Fruit fly (Drosophila melanogaster): ENCODE measurements around the gene CG42717.

Gene CG42717

DNA sequence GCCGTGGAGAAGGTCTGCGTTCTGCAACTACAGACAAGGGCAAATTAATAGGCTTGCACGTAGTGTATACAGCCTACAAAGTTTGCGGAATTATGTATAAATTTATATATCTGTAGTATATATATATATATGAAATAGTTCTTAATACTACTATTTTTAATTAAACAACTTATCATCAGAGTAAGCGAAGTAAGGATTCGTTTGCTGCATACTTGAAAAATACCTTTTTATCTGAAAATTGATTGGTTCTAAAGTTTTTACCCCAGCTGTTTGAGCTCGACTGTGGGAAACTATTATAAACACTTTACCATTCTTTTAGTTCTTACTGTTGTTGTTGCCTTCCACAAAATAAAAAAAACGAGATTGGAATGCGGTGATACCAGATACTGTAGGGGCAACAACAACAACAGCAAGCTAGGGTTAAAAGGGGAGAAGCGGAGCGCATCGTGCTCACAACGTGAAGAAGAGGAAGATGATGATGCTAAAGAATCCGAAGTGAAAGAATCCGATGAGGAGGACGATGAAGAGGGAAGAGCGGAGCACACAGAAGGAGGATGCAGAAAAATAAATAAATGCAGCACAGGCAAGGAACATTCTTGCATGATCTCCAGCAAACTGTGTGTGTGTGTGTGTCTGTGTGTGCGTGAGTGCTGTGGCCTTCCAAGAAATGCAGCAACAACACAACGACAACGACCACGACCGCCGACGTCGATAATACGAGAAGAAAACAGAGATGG lies 10.2 kb upstream of the CG42717 start (continued):
- TF ChIP-seq crol (GFP tag; IDR thresholded peaks at IDR 0.05) (peak; percentile 93), CG11695 (GFP tag; IDR thresholded peaks at IDR 0.05) (0 out of 3 replicates have a peak, but pooled peaks have one; percentile 48), Nf-YB (GFP tag; optimal IDR thresholded peaks at IDR 0.05) (peak; percentile 48), CG7963 (GFP tag; IDR thresholded peaks at IDR 0.05; ENCODE audit: partially characterized antibody) (no peak), cato (GFP tag; optimal IDR thresholded peaks at IDR 0.05; ENCODE audit: borderline replicate concordance) (no peak), stc (GFP tag; IDR thresholded peaks at IDR 0.05) (0 out of 2 replicates have a peak, but pooled peaks have one; percentile 33), CG6854 (GFP tag; optimal IDR thresholded peaks at IDR 0.05) (no peak), CG10654 (GFP tag; optimal IDR thresholded peaks at IDR 0.05) (peak; percentile 13), trem (tag; optimal IDR thresholded peaks at IDR 0.05) (peak; percentile 51), CG34224 (GFP tag; IDR thresholded peaks at IDR 0.05; ENCODE audit: partially characterized antibody) (no peak; the same call in 2 of the 3 replicates), CG31365 (tag; optimal IDR thresholded peaks at IDR 0.05) (no peak), Hand (GFP tag; optimal IDR thresholded peaks at IDR 0.05) (no peak), scrt (GFP tag; optimal IDR thresholded peaks at IDR 0.05) (no peak), Doc2 (GFP tag; IDR thresholded peaks at IDR 0.05) (no peak), CG11696 (GFP tag; IDR thresholded peaks at IDR 0.05) (peak; percentile 93), BEAF-32 (GFP tag; optimal IDR thresholded peaks at IDR 0.05) (no peak), grn (GFP tag; optimal IDR thresholded peaks at IDR 0.05) (peak; percentile 13), tll (GFP tag; optimal IDR thresholded peaks at IDR 0.05) (no peak), cg (GFP tag; optimal IDR thresholded peaks at IDR 0.05) (peak; percentile 72), CG12299 (tag; optimal IDR thresholded peaks at IDR 0.05) (peak; percentile 7), oc (tag; optimal IDR thresholded peaks at IDR 0.05) (no peak), Ravus (GFP tag; IDR thresholded peaks at IDR 0.05) (no peak), luna (GFP tag; optimal IDR thresholded peaks at IDR 0.05) (no peak), CG7372 (GFP tag; IDR thresholded peaks at IDR 0.05) (no peak), CG11093 (GFP tag; IDR thresholded peaks at IDR 0.05) (no peak), klu (GFP tag; IDR thresholded peaks at IDR 0.05) (no peak), hb (GFP tag; IDR thresholded peaks at IDR 0.05; ENCODE audit: partially characterized antibody) (no peak), croc (GFP tag; conservative IDR thresholded peaks at IDR 0.05) (no peak; the same call in 2 of the 3 replicates)

- TF ChIP-seq CG1233 (GFP tag; optimal IDR thresholded peaks at IDR 0.05): no peak
- no peak for TF ChIP-seq CG15073 (GFP tag; optimal IDR thresholded peaks at IDR 0.05)
- TF ChIP-seq hb (GFP tag; IDR thresholded peaks at IDR 0.05; ENCODE audit: partially characterized antibody): no peak
- TF ChIP-seq CG8290 (GFP tag; optimal IDR thresholded peaks at IDR 0.05): no peak
- TF ChIP-seq CG8290 (tag; optimal IDR thresholded peaks at IDR 0.05): peak in 1 of 2 experiments; percentile 5
- no peak for TF ChIP-seq ac (GFP tag; optimal IDR thresholded peaks at IDR 0.05)
- no peak for TF ChIP-seq Ets97D (GFP tag; optimal IDR thresholded peaks at IDR 0.05)
- TF ChIP-seq Fer2 (tag; optimal IDR thresholded peaks at IDR 0.05): no peak
- 0 out of 3 replicates have a peak, but pooled peaks have one; percentile 26 for TF ChIP-seq Opbp (GFP tag; IDR thresholded peaks at IDR 0.05; ENCODE audit: partially characterized antibody)
- no peak for TF ChIP-seq emc (GFP tag; optimal IDR thresholded peaks at IDR 0.05)
- TF ChIP-seq insv (GFP tag; optimal IDR thresholded peaks at IDR 0.05): peak in 1 of 2 experiments; percentile 76
- peak; percentile 21 for TF ChIP-seq Vsx1 (GFP tag; optimal IDR thresholded peaks at IDR 0.05)
- TF ChIP-seq z (GFP tag; IDR thresholded peaks at IDR 0.05): peak; percentile 60; the same call in 1 of the 3 replicates
- no peak for TF ChIP-seq Elba2 (GFP tag; optimal IDR thresholded peaks at IDR 0.05)
- TF ChIP-seq CG12155 (GFP tag; optimal IDR thresholded peaks at IDR 0.05): no peak
- TF ChIP-seq CG2202 (tag; optimal IDR thresholded peaks at IDR 0.05): no peak
- TF ChIP-seq B-H2 (GFP tag; optimal IDR thresholded peaks at IDR 0.05): no peak
- TF ChIP-seq sd (tag; optimal IDR thresholded peaks at IDR 0.05): peak; percentile 94
- TF ChIP-seq chinmo (GFP tag; IDR thresholded peaks at IDR 0.05; ENCODE audit: partially characterized antibody): peak; percentile 78; the same call in 3 of the 4 replicates
- peak; percentile 36 for TF ChIP-seq corto (GFP tag; optimal IDR thresholded peaks at IDR 0.05)
- no peak for TF ChIP-seq CG10979 (tag; optimal IDR thresholded peaks at IDR 0.05)
- no peak for TF ChIP-seq tin (GFP tag; optimal IDR thresholded peaks at IDR 0.05)
- no peak for TF ChIP-seq ttk (GFP tag; IDR thresholded peaks at IDR 0.05)
Observed at dm6 chr3L:16042640-16043039, 9.7 kb upstream of the CG42717 start.

All from whole organism, embryonic.